Worm (Caenorhabditis elegans) whole organism, young adult: ENCODE data around the gene T23F6.5.

Experiments used
- ama-1 ChIP-seq, 3 experiments: fragments of 150-350 bp in 1 of 3; sonication (generic microtip) in 2 of 3; optimal IDR thresholded peaks; 2 replicates each; lab custom pipeline; 2014 to 2018; ENCODE audit warnings: missing biosample characterization in 2 of 3, missing genetic modification characterization in 2 of 3, missing genetic modification reagents in 2 of 3
- ets-4 ChIP-seq: fragments of 200-800 bp; sonication (Bioruptor generic); optimal IDR thresholded peaks from 2 replicates; lab custom pipeline; 2018; ENCODE audit warnings: mild to moderate bottlenecking, missing genetic modification characterization, missing compliant biosample characterization
- hlh-12 ChIP-seq: sonication (generic microtip); optimal IDR thresholded peaks from 2 replicates; lab custom pipeline; 2016; ENCODE audit warnings: missing genetic modification characterization, missing compliant biosample characterization
- lag-1 ChIP-seq: fragments of 200-800 bp; sonication (Bioruptor generic); IDR thresholded peaks from 2 replicates; pipeline ENCODE4 v1.3.6; 2022; ENCODE audit warnings: missing genetic modification reagents, missing genetic modification characterization, missing compliant biosample characterization
- nhr-90 ChIP-seq: sonication (generic microtip); optimal IDR thresholded peaks from 2 replicates; lab custom pipeline; 2016; ENCODE audit warnings: missing genotype, mild to moderate bottlenecking, missing genetic modification characterization, missing compliant biosample characterization
- pha-4 ChIP-seq: fragments of 150-350 bp; sonication (generic microtip); optimal IDR thresholded peaks from 2 replicates; lab custom pipeline; 2014; ENCODE audit warnings: missing biosample characterization, missing genetic modification reagents, missing genetic modification characterization

- TF ChIP-seq ets-4 (GFP tag; lab: Kevin White, UChicago) (no peak), hlh-12 (no peak), nhr-90 (tag; lab: Kevin White, UChicago) (no peak), lag-1 (GFP tag; lab: Robert Waterston, UW) (no peak), ama-1 (optimal IDR thresholded peaks at IDR 0.05; lab: Kevin White, UChicago) (no peak), ama-1 (GFP tag; optimal IDR thresholded peaks at IDR 0.05; lab: Kevin White, UChicago) (no peak), pha-4 (tag; lab: Kevin White, UChicago) (no peak)
Observed at ce11 chrIV:12781804-12782449, 40.6 kb upstream of the T23F6.5 start.
